Worm (Caenorhabditis elegans) whole organism, L4/young adult: ENCODE measurements around the gene rab-18.

Source experiments
- W03F9.2 ChIP-seq: fragments of 150-350 bp; optimal IDR thresholded peaks from 2 replicates; lab custom pipeline; 2014; ENCODE audit warnings: missing biosample characterization, missing genetic modification characterization
- dao-5 ChIP-seq: sonication (generic microtip); optimal IDR thresholded peaks from 2 replicates; lab custom pipeline; 2016; ENCODE audit warnings: missing genotype, missing genetic modification characterization, moderate library complexity, missing compliant biosample characterization
- him-1 ChIP-seq: sonication (generic microtip); optimal IDR thresholded peaks from 2 replicates; lab custom pipeline; 2016; ENCODE audit warnings: missing genotype, missing genetic modification reagents, missing genetic modification characterization, missing compliant biosample characterization

Gene rab-18

DNA sequence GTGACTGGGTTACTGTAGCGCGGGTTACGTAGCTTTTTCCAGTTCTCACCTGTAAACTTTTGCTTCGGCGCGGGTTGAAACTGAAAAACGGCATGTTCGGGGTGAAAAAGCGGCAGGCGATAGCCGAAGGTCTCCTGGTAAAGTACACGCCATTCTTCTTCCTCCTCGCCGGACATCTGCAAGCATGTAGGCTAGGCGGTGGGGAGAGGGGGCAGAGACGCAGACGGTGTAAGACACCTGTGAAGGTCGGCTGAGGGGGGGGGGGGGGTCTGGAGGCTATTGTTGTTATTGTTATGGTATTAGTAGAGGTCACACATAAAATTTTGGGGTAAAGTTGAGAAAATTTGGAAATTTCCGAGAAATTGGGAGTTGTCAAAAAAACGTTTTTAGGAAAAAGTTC, 27.5 kb downstream of the rab-18 start, which contains the start of gene fbxo-11.2:
TSS of gene fbxo-11.2 (minus strand) at position 176 of the 400 bp plus-strand sequence.
- TF ChIP-seq dao-5 (tag; lab: Kevin White, UChicago), result no peak
- no peak for TF ChIP-seq W03F9.2 (tag; lab: Kevin White, UChicago)
- no peak for TF ChIP-seq him-1 (tag; lab: Kevin White, UChicago)

DNA sequence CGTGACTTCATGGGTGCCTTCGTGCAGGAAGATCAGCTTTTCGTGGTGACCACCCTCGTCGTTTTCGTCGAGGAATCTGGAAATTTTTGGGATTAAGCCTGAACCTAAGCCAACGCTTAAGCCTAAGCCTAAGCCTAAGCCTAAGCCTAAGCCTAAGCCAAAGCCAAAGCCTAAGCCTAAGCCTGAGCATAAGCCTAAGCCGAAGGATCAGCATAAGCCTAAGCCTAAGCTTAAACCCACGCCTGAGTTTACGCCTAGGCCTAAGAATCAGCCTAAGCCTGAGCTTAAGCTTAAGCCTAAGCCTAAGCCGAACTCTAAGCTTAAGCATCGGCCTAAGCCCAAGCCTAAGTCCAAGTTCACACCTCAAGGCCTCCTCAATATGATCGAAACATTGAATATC, 28.3 kb downstream of the rab-18 start:
- TF ChIP-seq dao-5 (tag; lab: Kevin White, UChicago), result no peak
- no peak for TF ChIP-seq him-1 (tag; lab: Kevin White, UChicago)
- no peak for TF ChIP-seq W03F9.2 (tag; lab: Kevin White, UChicago)

ce11 chrIII:1051877-1052276, 28.7 kb downstream of the rab-18 start:
- no peak for TF ChIP-seq him-1 (tag; lab: Kevin White, UChicago)
- no peak for TF ChIP-seq dao-5 (tag; lab: Kevin White, UChicago)
- no peak for TF ChIP-seq W03F9.2 (tag; lab: Kevin White, UChicago)

DNA sequence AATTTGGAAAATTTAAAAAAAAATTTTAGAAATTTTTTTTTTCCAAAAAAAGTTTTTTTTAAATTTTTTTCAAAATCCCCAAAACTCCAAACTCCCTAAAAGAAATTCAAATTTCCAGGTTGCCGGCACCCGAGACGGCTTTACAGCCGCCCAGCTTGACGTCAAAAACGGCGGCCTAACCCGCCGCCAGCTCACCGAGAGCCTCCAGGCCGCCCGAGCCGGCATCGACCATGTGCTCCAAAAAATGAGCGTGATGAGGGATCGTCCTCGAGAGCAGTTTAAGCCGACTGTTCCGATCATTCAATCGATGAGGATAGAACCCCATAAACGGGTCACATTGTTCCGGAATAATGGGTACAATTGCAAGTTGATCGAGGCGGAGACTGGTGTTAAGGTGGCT, 36.8 kb downstream of the rab-18 start:
- TF ChIP-seq dao-5 (tag; lab: Kevin White, UChicago) (no peak), him-1 (tag; lab: Kevin White, UChicago) (no peak), W03F9.2 (tag; lab: Kevin White, UChicago) (no peak)

- no peak for TF ChIP-seq W03F9.2 (tag; lab: Kevin White, UChicago)
- TF ChIP-seq dao-5 (tag; lab: Kevin White, UChicago), result no peak
- TF ChIP-seq him-1 (tag; lab: Kevin White, UChicago), result no peak
These were observed 40.5 kb downstream of the rab-18 start for ce11 chrIII:1040059-1040458.

DNA sequence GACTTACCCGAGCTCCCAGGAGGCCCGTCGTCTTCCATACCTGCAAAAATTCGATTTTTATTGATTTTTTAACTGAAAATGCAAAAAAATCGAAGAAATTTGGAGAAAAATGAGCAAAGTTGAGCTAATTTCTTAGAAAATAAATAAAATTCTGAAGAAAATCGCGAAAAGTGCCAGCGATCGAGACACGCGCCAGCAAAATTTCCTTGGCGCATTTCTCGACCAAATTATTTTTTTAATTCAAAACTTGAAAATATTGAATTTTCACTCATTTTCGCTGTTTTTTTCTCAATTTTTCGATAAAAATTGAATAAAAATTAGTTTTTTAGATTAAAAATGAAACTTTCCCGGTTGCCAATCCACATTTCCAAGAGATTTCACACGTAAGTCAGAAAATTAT, 43.4 kb downstream of the rab-18 start, which contains the start of the genes chin-1 and BE0003N10.1:
TSS of gene chin-1 (minus strand) at position 40 of the 400 bp plus-strand sequence.
TSS of gene BE0003N10.1 (plus strand) at position 320 of the 400 bp plus-strand sequence.
- TF ChIP-seq W03F9.2 (tag; lab: Kevin White, UChicago) (peak; percentile 45), dao-5 (tag; lab: Kevin White, UChicago) (no peak)

DNA sequence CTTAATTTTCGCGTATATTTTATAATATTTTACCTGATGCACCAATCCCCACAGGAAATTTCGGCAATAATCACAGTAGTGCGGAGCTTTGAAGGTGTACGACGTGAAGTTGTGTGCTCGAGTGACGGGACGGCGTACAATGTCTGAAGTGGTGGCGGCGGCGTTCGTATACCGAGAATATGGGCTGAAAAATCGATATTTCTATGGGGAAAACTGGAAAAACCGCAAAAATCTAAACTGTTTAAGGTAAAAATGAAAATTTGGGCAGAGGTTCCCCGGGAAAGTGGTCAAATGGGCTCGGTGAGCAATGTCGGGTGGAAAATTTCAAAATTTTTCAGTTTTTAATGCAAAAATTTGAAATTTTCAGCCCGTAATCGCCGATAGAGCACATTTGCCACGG, 45.7 kb downstream of the rab-18 start:
- TF ChIP-seq W03F9.2 (tag; lab: Kevin White, UChicago) (no peak), dao-5 (tag; lab: Kevin White, UChicago) (no peak), him-1 (tag; lab: Kevin White, UChicago) (no peak)

DNA sequence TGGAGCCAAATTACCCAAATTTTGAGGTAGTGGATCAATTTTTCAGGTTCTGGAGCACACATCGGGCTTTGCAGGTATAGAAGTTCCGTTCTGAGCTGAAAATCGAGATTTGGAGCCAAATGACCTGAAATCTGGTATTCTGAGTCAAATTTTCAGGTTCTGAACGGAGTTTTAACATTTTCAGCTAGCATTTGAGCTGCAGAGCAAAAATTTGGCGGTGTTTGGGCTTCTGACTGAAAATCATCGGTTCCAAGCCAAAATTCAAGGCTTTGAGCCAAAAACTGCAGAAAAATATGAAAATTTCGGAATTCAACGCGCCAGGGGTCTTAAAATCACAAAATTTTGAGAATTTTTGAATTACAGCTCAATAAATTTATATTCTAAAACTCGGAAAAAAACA, 49.6 kb downstream of the rab-18 start, which contains the start of the genes clc-26 and E_BE45912.2:
TSS of gene clc-26 (minus strand) at position 101 of the 400 bp plus-strand sequence.
TSS of gene E_BE45912.2 (minus strand) at position 139 of the 400 bp plus-strand sequence.
- TF ChIP-seq W03F9.2 (tag; lab: Kevin White, UChicago) (no peak), dao-5 (tag; lab: Kevin White, UChicago) (no peak), him-1 (tag; lab: Kevin White, UChicago) (no peak)

DNA sequence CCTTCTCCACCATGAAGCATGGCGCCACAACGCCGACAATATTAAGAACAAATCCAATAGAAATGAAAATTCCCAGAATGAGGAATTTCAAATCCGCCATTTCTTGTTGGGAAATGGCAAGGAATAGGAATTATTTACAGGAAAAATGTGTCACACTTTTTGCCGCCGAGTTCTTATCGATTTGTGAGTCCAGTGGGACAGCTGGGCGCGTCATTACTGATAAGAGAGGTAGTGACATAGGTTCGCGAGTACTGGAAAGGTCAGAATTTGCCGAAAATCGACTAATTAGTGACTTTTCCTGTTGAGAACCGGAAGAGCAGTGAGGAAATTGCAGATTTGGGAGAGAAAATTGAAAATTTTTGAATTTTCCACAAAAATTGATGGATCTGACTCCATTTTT, 52.3 kb downstream of the rab-18 start:
- TF ChIP-seq him-1 (tag; lab: Kevin White, UChicago), result no peak
- TF ChIP-seq dao-5 (tag; lab: Kevin White, UChicago), result no peak
- TF ChIP-seq W03F9.2 (tag; lab: Kevin White, UChicago), result no peak
